Fruit fly (Drosophila melanogaster) whole organism, adult: ENCODE data around the gene Gprk2.

ENCODE experiments used
- CG11617 ChIP-seq: fragments of 200-800 bp; sonication (Bioruptor generic); optimal IDR thresholded peaks from 2 replicates; lab custom pipeline; 2017; ENCODE audit warnings: mild to moderate bottlenecking, missing biosample characterization, missing genetic modification reagents, missing genetic modification characterization
- Clk ChIP-seq: fragments of 200-800 bp; sonication (Bioruptor generic); optimal IDR thresholded peaks from 2 replicates; lab custom pipeline; 2017; ENCODE audit warnings: missing biosample characterization, missing genetic modification characterization

DNA sequence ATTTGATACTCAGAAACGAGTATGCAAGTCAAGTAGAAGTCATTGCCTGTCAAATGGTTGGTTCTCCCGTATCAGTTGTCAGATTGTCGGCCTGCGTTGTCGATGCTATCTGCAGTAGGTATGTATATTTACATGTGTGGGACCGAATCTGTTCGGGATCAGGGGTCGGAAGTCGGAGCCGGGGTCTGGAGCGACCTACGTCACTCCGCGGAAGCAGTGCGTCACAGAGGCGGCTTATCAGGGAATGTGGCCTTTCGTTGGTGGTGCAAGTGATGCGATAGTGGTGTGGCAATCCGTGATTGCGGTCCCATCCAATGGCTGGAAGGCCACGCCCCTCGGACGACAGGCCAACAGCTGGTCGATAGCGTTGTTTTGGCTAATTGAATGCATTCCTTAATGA lies 30.6 kb downstream of the Gprk2 start:
- TF ChIP-seq Clk (no peak), CG11617 (GFP tag; lab: Kevin White, UChicago) (no peak)
